Worm (Caenorhabditis elegans): ENCODE results near the gene fbxb-48.

ce11 chrII:1695861-1696260, 23.2 kb downstream of the fbxb-48 start, which contains the start of gene F58E1.13:
- TF ChIP-seq hpl-2 (GFP tag; optimal IDR thresholded peaks at IDR 0.05), result no peak
- no peak for TF ChIP-seq fkh-10 (GFP tag; optimal IDR thresholded peaks at IDR 0.05)
- no peak for TF ChIP-seq unc-30 (tag; optimal IDR thresholded peaks at IDR 0.05)
- TF ChIP-seq fkh-8 (tag; optimal IDR thresholded peaks at IDR 0.05), result no peak
- TF ChIP-seq ama-1 (optimal IDR thresholded peaks at IDR 0.05), result no peak
- no peak for TF ChIP-seq unc-62 (GFP tag; optimal IDR thresholded peaks at IDR 0.05)
- TF ChIP-seq ceh-82 (tag; optimal IDR thresholded peaks at IDR 0.05), result no peak
- TF ChIP-seq nhr-71 (tag; optimal IDR thresholded peaks at IDR 0.05), result no peak
- TF ChIP-seq unc-98 (GFP tag; IDR thresholded peaks at IDR 0.05), result no peak
- no peak for TF ChIP-seq elt-3 (tag; optimal IDR thresholded peaks at IDR 0.05)
- TF ChIP-seq nhr-90 (tag; optimal IDR thresholded peaks at IDR 0.05; ENCODE audit: poor library complexity), result no peak
- no peak for TF ChIP-seq mep-1 (tag; optimal IDR thresholded peaks at IDR 0.05)

All from whole organism, L1 larva.